Fruit fly (Drosophila melanogaster): ENCODE data around the gene CG18764.

CG18764 gene

DNA sequence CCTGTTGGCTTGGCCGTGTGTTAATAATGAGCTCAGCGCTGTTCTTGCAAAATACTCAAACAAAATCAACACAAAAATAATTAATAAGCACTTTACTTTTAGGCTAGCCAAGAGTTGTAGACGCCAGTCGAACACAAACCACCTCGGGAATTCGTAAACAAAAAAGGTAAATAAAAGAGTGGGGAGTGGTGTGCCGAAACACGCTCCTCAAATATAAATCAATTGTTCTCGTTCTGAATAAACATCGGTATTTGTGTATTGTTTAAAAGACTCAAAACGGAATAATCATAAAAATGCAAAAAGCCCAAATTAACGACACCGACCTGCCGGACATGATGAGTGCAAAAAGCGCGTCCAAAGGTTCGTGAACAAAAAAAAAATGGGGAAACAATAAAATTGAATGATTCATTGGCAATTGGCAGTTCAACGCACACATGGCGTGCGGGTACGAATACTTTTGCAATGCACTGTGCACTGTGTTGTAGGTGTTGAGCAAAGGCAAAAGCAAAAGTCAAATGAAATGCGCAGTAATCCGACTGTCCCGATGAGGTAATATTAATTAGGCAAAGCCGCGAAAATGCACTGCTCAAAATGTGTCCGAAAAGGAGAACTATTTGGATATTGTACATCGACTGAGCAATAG, 13.4 kb downstream of the CG18764 start:
- TF ChIP-seq Hr96 (GFP tag; optimal IDR thresholded peaks at IDR 0.05) = no peak
- peak; percentile 15 for TF ChIP-seq Crg-1 (GFP tag; optimal IDR thresholded peaks at IDR 0.05)
- TF ChIP-seq toe (GFP tag; optimal IDR thresholded peaks at IDR 0.05) = no peak
- no peak for TF ChIP-seq CG33017 (tag; optimal IDR thresholded peaks at IDR 0.05)
- no peak for TF ChIP-seq CG5204 (GFP tag; optimal IDR thresholded peaks at IDR 0.05)
- TF ChIP-seq CG1620 (GFP tag; optimal IDR thresholded peaks at IDR 0.05) = no peak
- peak; percentile 54 for TF ChIP-seq Mnt (GFP tag; optimal IDR thresholded peaks at IDR 0.05)
- peak; percentile 80 for TF ChIP-seq kay (GFP tag; ENCODE audit: borderline replicate concordance)
- TF ChIP-seq tj (GFP tag; optimal IDR thresholded peaks at IDR 0.05) = peak; percentile 95
- no peak for TF ChIP-seq CG11617 (GFP tag; optimal IDR thresholded peaks at IDR 0.05)
- TF ChIP-seq CG7045 (GFP tag; optimal IDR thresholded peaks at IDR 0.05) = no peak
- no peak for TF ChIP-seq cic (GFP tag; optimal IDR thresholded peaks at IDR 0.05)
- no peak for TF ChIP-seq CG12768 (GFP tag; optimal IDR thresholded peaks at IDR 0.05)
- no peak for TF ChIP-seq CG7101 (tag; optimal IDR thresholded peaks at IDR 0.05)
- TF ChIP-seq bab1 (GFP tag; optimal IDR thresholded peaks at IDR 0.05) = no peak
- TF ChIP-seq CG14711 (tag; optimal IDR thresholded peaks at IDR 0.05) = no peak
- TF ChIP-seq Clk (GFP tag; optimal IDR thresholded peaks at IDR 0.05) = no peak
- no peak for TF ChIP-seq ovo (GFP tag; optimal IDR thresholded peaks at IDR 0.05)

DNA sequence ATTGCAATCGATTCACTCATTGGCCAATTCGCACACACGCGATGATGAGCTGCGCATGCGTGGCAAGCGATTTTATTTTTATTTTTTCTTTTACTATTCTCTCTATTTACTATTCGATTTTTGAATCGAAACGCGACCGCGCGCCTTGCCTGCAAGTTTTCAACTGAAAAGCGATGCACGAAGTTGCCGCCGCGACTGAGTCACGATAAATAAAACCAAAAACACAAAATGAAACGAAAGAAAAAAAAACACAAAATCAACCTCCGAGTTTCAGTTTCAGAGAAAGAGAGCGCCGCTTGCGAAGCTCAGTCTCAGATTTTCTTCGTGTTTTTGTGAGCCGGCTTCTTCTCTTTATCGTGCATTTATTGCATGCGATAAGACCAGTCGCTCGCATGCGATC, 20.1 kb downstream of the CG18764 start:
- TF ChIP-seq kay (GFP tag; ENCODE audit: borderline replicate concordance) = peak; percentile 94
- TF ChIP-seq Mnt (GFP tag; optimal IDR thresholded peaks at IDR 0.05) = peak; percentile 2
- TF ChIP-seq Crg-1 (GFP tag; optimal IDR thresholded peaks at IDR 0.05) = no peak
- TF ChIP-seq tj (GFP tag; optimal IDR thresholded peaks at IDR 0.05) = peak; percentile 52
- TF ChIP-seq cnc (optimal IDR thresholded peaks at IDR 0.05) = no peak

DNA sequence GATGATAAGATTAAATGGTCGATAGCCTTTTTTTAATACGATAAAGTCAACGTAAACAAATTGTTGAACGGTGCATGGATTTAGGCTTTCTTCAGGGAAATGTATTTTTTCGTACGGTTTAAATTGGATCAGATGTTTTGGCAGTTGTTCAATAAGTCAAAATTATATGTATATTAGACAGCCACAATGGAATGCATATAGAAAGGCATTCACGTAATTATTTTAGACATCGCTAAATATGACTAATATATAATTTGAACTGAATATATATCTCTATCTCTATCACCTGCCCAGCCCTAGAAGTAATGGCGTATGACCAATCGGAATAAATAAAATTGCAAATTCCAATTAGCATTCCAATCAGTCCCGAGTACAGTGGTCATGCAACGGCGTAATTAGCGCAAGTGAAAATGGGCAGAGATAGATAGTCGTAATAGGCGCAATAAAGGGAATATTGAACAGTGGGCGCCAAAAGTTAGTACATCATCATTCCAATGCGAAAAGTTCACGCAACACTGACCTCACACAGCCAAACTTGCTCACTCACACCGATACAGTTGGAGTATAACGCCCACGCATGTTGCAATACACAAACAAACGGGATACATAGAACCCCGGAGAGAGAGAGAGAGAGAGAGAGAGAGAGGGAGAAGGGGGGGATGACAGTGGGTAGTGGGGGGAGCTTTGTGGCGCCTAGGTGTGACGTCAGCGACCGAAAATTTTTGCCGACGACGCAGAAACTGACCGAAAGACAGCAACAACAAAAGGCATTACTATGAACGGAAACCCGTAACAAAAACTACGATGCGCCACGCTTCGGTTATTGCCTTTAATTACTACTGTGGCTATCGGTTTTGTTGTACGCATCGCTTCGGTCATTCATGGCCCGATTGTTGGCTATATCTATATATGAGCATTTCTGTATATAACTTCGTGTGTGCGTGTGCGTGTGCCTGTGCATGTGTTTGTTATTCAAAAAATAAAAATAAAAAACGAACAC, 22.0 kb downstream of the CG18764 start:
- TF ChIP-seq Clk (GFP tag; optimal IDR thresholded peaks at IDR 0.05) = no peak
- TF ChIP-seq CG12768 (GFP tag; optimal IDR thresholded peaks at IDR 0.05) = peak; percentile 33
- TF ChIP-seq toe (GFP tag; optimal IDR thresholded peaks at IDR 0.05) = no peak
- TF ChIP-seq Mnt (GFP tag; optimal IDR thresholded peaks at IDR 0.05) = no peak
- TF ChIP-seq CG7101 (tag; optimal IDR thresholded peaks at IDR 0.05) = no peak
- peak; percentile 48 for TF ChIP-seq tj (GFP tag; optimal IDR thresholded peaks at IDR 0.05)
- peak; percentile 13 for TF ChIP-seq cic (GFP tag; optimal IDR thresholded peaks at IDR 0.05)
- TF ChIP-seq CG11617 (GFP tag; optimal IDR thresholded peaks at IDR 0.05) = no peak
- no peak for TF ChIP-seq ovo (GFP tag; optimal IDR thresholded peaks at IDR 0.05)
- TF ChIP-seq CG7045 (GFP tag; optimal IDR thresholded peaks at IDR 0.05) = no peak
- TF ChIP-seq cnc (optimal IDR thresholded peaks at IDR 0.05) = no peak
- no peak for TF ChIP-seq pad (GFP tag; optimal IDR thresholded peaks at IDR 0.05)
- TF ChIP-seq kay (GFP tag; ENCODE audit: borderline replicate concordance) = peak; percentile 93

DNA sequence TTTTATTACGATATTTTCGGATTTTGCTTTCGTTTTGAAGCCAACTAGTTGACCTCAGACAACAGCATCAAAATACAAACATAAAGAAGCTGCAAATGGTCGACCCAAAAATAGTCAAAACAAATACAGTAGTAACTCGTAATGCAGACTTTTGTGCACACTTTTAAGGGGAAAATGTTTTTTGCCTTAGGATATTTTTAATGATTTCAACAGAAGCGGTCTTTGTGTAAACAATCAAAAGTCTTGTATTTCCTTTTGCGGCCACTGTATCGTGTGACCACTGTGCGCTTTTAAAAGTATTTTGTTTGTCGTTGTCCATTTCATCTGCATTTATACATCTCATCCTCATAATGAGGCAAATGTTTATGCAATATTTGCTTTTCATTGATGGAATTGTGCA, 22.8 kb downstream of the CG18764 start:
- TF ChIP-seq toe (GFP tag; optimal IDR thresholded peaks at IDR 0.05) (peak; percentile 45), Clk (GFP tag; optimal IDR thresholded peaks at IDR 0.05) (peak; percentile 68), pad (GFP tag; optimal IDR thresholded peaks at IDR 0.05) (peak; percentile 36), ovo (GFP tag; optimal IDR thresholded peaks at IDR 0.05) (no peak), bab1 (GFP tag; optimal IDR thresholded peaks at IDR 0.05) (peak; percentile 82), kay (GFP tag; ENCODE audit: borderline replicate concordance) (no peak), Hr96 (GFP tag; optimal IDR thresholded peaks at IDR 0.05) (peak; percentile 48), CG1620 (GFP tag; optimal IDR thresholded peaks at IDR 0.05) (peak; percentile 50), CG14711 (tag; optimal IDR thresholded peaks at IDR 0.05) (peak; percentile 70), CG33017 (tag; optimal IDR thresholded peaks at IDR 0.05) (peak; percentile 84), CG7045 (GFP tag; optimal IDR thresholded peaks at IDR 0.05) (peak; percentile 84), CG12768 (GFP tag; optimal IDR thresholded peaks at IDR 0.05) (peak; percentile 80), CG11617 (GFP tag; optimal IDR thresholded peaks at IDR 0.05) (peak; percentile 48), tj (GFP tag; optimal IDR thresholded peaks at IDR 0.05) (no peak), cnc (optimal IDR thresholded peaks at IDR 0.05) (no peak), Crg-1 (GFP tag; optimal IDR thresholded peaks at IDR 0.05) (peak; percentile 33), cic (GFP tag; optimal IDR thresholded peaks at IDR 0.05) (no peak), CG5204 (GFP tag; optimal IDR thresholded peaks at IDR 0.05) (peak; percentile 72), Mnt (GFP tag; optimal IDR thresholded peaks at IDR 0.05) (no peak), CG7101 (tag; optimal IDR thresholded peaks at IDR 0.05) (peak; percentile 82)

DNA sequence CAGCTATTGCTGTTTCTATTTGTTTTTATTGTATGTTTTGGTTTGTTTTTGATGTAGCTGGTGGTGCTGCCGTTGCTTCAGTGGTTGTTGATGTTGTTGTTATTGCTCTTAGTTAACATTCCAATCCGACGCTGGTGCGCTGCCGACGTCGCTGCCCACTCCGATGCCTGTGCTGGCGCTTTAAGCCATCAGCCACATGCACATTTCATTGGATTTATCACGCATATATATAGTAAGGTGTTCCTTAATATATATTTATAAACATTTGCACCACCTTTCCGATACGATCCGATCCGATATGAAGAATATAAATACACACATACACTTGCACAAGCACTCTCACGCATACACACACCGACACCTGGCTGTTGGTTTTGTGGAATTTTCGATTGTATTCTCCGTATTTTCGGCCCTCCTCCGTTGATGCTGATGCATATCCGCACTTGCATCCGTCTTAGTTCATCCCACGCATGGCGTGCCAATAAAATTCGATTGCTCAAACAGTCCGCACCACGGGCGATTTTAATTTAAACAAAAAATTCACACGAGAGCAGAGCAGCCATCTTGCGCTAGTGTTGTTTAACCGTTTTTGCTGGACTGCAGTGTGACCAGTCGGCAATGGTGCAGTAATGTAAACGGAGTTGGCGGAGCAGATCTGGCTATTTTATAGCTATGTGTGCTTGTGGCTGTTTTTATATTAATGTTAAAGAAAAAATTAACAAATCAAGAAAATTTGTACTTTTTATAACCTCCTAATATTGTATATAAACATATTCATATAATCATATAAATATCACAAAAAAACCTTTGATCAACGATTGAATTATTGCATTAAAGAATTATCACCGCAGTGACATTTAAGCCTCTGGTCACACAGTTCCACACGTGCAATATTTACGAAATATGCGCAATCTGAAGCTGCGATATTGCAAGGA, 23.7 kb downstream of the CG18764 start, which contains the start of the genes Csk and Elp1:
Gene Csk (minus strand): TSS at position 602 of the 935 bp plus-strand sequence.
Gene Elp1 (plus strand): TSS at position 867 of the 935 bp plus-strand sequence.
- TF ChIP-seq CG7045 (GFP tag; optimal IDR thresholded peaks at IDR 0.05) = peak; percentile 49
- peak; percentile 97 for TF ChIP-seq Mnt (GFP tag; optimal IDR thresholded peaks at IDR 0.05)
- TF ChIP-seq tj (GFP tag; optimal IDR thresholded peaks at IDR 0.05) = peak; percentile 42
- TF ChIP-seq ovo (GFP tag; optimal IDR thresholded peaks at IDR 0.05) = peak; percentile 67
- TF ChIP-seq CG7101 (tag; optimal IDR thresholded peaks at IDR 0.05) = peak; percentile 74
- peak; percentile 66 for TF ChIP-seq CG11617 (GFP tag; optimal IDR thresholded peaks at IDR 0.05)
- TF ChIP-seq Hr96 (GFP tag; optimal IDR thresholded peaks at IDR 0.05) = peak; percentile 59
- peak; percentile 76 for TF ChIP-seq toe (GFP tag; optimal IDR thresholded peaks at IDR 0.05)
- TF ChIP-seq Crg-1 (GFP tag; optimal IDR thresholded peaks at IDR 0.05) = peak; percentile 68
- peak; percentile 67 for TF ChIP-seq pad (GFP tag; optimal IDR thresholded peaks at IDR 0.05)
- peak; percentile 65 for TF ChIP-seq kay (GFP tag; ENCODE audit: borderline replicate concordance)
- peak; percentile 47 for TF ChIP-seq CG14711 (tag; optimal IDR thresholded peaks at IDR 0.05)
- TF ChIP-seq Clk (GFP tag; optimal IDR thresholded peaks at IDR 0.05) = peak; percentile 43
- TF ChIP-seq cnc (optimal IDR thresholded peaks at IDR 0.05) = no peak
- TF ChIP-seq CG33017 (tag; optimal IDR thresholded peaks at IDR 0.05) = peak; percentile 52
- peak; percentile 71 for TF ChIP-seq bab1 (GFP tag; optimal IDR thresholded peaks at IDR 0.05)
- TF ChIP-seq cic (GFP tag; optimal IDR thresholded peaks at IDR 0.05) = peak; percentile 78
- TF ChIP-seq CG5204 (GFP tag; optimal IDR thresholded peaks at IDR 0.05) = peak; percentile 55
- TF ChIP-seq CG12768 (GFP tag; optimal IDR thresholded peaks at IDR 0.05) = no peak
- peak; percentile 76 for TF ChIP-seq CG1620 (GFP tag; optimal IDR thresholded peaks at IDR 0.05)

Measured in whole organism, adult.